Fruit fly (Drosophila melanogaster): ENCODE measurements around the gene CG13895.

The CG13895 gene

DNA sequence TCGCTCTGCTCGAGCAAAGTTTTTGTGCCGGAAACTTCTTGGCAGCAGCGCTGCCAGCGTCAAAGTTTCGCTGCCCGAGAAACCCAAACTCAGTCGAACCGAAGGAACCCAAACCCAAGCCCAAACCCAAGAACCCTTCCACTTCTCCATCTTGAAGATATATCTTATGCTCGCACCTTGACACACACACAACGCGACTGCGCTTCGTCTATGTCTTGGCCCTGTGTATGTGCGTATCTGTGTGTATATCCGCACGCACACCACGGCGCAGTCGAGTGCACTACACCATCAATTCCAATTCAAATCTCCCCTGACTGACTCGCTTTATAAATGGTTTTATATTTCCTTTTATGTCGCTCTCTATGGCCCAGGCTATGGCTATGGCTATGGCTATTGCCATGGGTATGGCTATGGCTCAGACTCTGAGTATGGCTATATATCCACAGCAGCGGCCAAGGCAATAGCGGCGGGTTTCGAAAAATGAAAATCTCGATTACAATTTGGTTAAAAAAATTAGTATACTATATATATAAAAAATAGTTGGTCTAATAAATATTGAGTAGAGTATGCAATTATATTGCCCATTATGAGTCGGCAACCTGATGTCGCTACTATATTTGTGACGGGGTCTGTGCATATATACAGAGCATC, 11.5 kb downstream of the CG13895 start (continued):
- peak; percentile 83 for TF ChIP-seq CG10462 (GFP tag; optimal IDR thresholded peaks at IDR 0.05)
- peak; percentile 80 for TF ChIP-seq CG12942 (GFP tag; optimal IDR thresholded peaks at IDR 0.05)
- TF ChIP-seq CG17385 (GFP tag; optimal IDR thresholded peaks at IDR 0.05), result peak; percentile 93
- TF ChIP-seq CG2129 (GFP tag; IDR thresholded peaks at IDR 0.05; ENCODE audit: partially characterized antibody), result no peak
- peak; percentile 11 for TF ChIP-seq Myb (GFP tag; optimal IDR thresholded peaks at IDR 0.05)
- peak; percentile 96 for TF ChIP-seq Ptx1 (GFP tag; IDR thresholded peaks at IDR 0.05)
- peak; percentile 70 for TF ChIP-seq chn (GFP tag; optimal IDR thresholded peaks at IDR 0.05)
- TF ChIP-seq Dip2 (GFP tag; IDR thresholded peaks at IDR 0.05), result peak; percentile 35; the same call in 1 of the 2 replicates
- peak; percentile 94 for TF ChIP-seq ATbp (GFP tag; optimal IDR thresholded peaks at IDR 0.05)
- peak; percentile 65 for TF ChIP-seq CG16863 (GFP tag; optimal IDR thresholded peaks at IDR 0.05)
- TF ChIP-seq CG8478 (optimal IDR thresholded peaks at IDR 0.05), result no peak
- peak; percentile 92 for TF ChIP-seq CG12299 (tag; optimal IDR thresholded peaks at IDR 0.05)
- TF ChIP-seq CG12104 (GFP tag; optimal IDR thresholded peaks at IDR 0.05), result peak; percentile 90
- TF ChIP-seq CG11247 (GFP tag; IDR thresholded peaks at IDR 0.05), result peak; percentile 94
- no peak for TF ChIP-seq D (optimal IDR thresholded peaks at IDR 0.05)
- peak; percentile 96 for TF ChIP-seq D (GFP tag; optimal IDR thresholded peaks at IDR 0.05)
- TF ChIP-seq CG32772 (GFP tag; IDR thresholded peaks at IDR 0.05), result peak; percentile 94
- peak; percentile 98 for TF ChIP-seq CG11695 (GFP tag; IDR thresholded peaks at IDR 0.05)
- peak; percentile 82 for TF ChIP-seq TFAM (GFP tag; optimal IDR thresholded peaks at IDR 0.05)
- TF ChIP-seq Abd-B (GFP tag; optimal IDR thresholded peaks at IDR 0.05), result peak; percentile 95
- no peak for TF ChIP-seq fu2 (GFP tag; optimal IDR thresholded peaks at IDR 0.05)
- TF ChIP-seq CG1792 (GFP tag; optimal IDR thresholded peaks at IDR 0.05), result no peak
- TF ChIP-seq sisA (GFP tag; IDR thresholded peaks at IDR 0.05), result peak; percentile 94
- no peak for TF ChIP-seq disco-r (GFP tag; optimal IDR thresholded peaks at IDR 0.05)
- TF ChIP-seq CG34422 (GFP tag; IDR thresholded peaks at IDR 0.05), result peak; percentile 94
- peak; percentile 97 for TF ChIP-seq CG15696 (tag; optimal IDR thresholded peaks at IDR 0.05)
- TF ChIP-seq cas (GFP tag; IDR thresholded peaks at IDR 0.05), result 0 out of 2 replicates have a peak, but pooled peaks have one; percentile 72
- TF ChIP-seq sens-2 (GFP tag; IDR thresholded peaks at IDR 0.05), result peak; percentile 89
- peak; percentile 89 for TF ChIP-seq CG2889 (GFP tag; IDR thresholded peaks at IDR 0.05)
- peak; percentile 47 for TF ChIP-seq dm (GFP tag; optimal IDR thresholded peaks at IDR 0.05)
- TF ChIP-seq CG3065 (GFP tag; optimal IDR thresholded peaks at IDR 0.05), result peak; percentile 81
- peak; percentile 4 for TF ChIP-seq ftz-f1 (GFP tag; optimal IDR thresholded peaks at IDR 0.05)
- TF ChIP-seq CG6654 (GFP tag; optimal IDR thresholded peaks at IDR 0.05), result peak; percentile 83
- TF ChIP-seq CG8359 (GFP tag; optimal IDR thresholded peaks at IDR 0.05; ENCODE audit: borderline replicate concordance), result peak; percentile 91
- TF ChIP-seq da (GFP tag; optimal IDR thresholded peaks at IDR 0.05), result peak; percentile 23
- TF ChIP-seq Taf1 (GFP tag; IDR thresholded peaks at IDR 0.05), result peak; percentile 90
- TF ChIP-seq CG4617 (GFP tag; optimal IDR thresholded peaks at IDR 0.05; ENCODE audit: borderline replicate concordance), result peak; percentile 80
- no peak for TF ChIP-seq emc (GFP tag; optimal IDR thresholded peaks at IDR 0.05)
- TF ChIP-seq NC2β (GFP tag; optimal IDR thresholded peaks at IDR 0.05), result peak; percentile 66
- peak; percentile 96 for TF ChIP-seq HLH3B (GFP tag; IDR thresholded peaks at IDR 0.05)
- TF ChIP-seq sna (GFP tag; IDR thresholded peaks at IDR 0.05; ENCODE audit: partially characterized antibody), result no peak
- TF ChIP-seq ranshi (GFP tag; IDR thresholded peaks at IDR 0.05), result peak; percentile 97
- TF ChIP-seq CG7786 (GFP tag; optimal IDR thresholded peaks at IDR 0.05), result peak; percentile 39
- TF ChIP-seq nerfin-2 (GFP tag; IDR thresholded peaks at IDR 0.05; ENCODE audit: partially characterized antibody), result no peak
- TF ChIP-seq en (GFP tag; optimal IDR thresholded peaks at IDR 0.05), result peak; percentile 6
- TF ChIP-seq ttk (GFP tag; IDR thresholded peaks at IDR 0.05), result peak; percentile 95
- peak; percentile 58 for TF ChIP-seq bigmax (GFP tag; optimal IDR thresholded peaks at IDR 0.05)
- peak; percentile 89 for TF ChIP-seq NFAT (GFP tag; IDR thresholded peaks at IDR 0.05)
- peak; percentile 93 for TF ChIP-seq ind (GFP tag; optimal IDR thresholded peaks at IDR 0.05)
- TF ChIP-seq tx (GFP tag; optimal IDR thresholded peaks at IDR 0.05), result peak; percentile 26
- peak; percentile 96 for TF ChIP-seq HHEX (GFP tag; optimal IDR thresholded peaks at IDR 0.05)

All from whole organism, embryonic.